Fruit fly (Drosophila melanogaster) whole organism, embryonic: ENCODE measurements around the gene Pdi.

Source experiments
- Aef1 ChIP-seq: fragments of 200-800 bp; sonication (Bioruptor generic); IDR thresholded peaks from 3 replicates; pipeline ENCODE4 v1.3.6; 2022; ENCODE audit warnings: missing biosample characterization, missing genetic modification characterization
- Bteb2 ChIP-seq: fragments of 200-800 bp; sonication (Bioruptor generic); optimal IDR thresholded peaks from 2 replicates; lab custom pipeline; 2016; ENCODE audit warnings: missing biosample characterization, missing genetic modification characterization
- CG12769 ChIP-seq: fragments of 200-800 bp; sonication (Bioruptor generic); optimal IDR thresholded peaks from 2 replicates; lab custom pipeline; 2019; ENCODE audit warnings: missing biosample characterization, mild to moderate bottlenecking, missing genetic modification characterization, moderate library complexity
- CG14710 ChIP-seq: fragments of 200-800 bp; sonication (Bioruptor generic); optimal IDR thresholded peaks from 3 replicates; lab custom pipeline; 2019; ENCODE audit warnings: missing biosample characterization, mild to moderate bottlenecking, missing genetic modification characterization, moderate library complexity
- CG15601 ChIP-seq: fragments of 200-800 bp; sonication (Bioruptor generic); optimal IDR thresholded peaks from 3 replicates; lab custom pipeline; 2019; ENCODE audit warnings: missing biosample characterization, mild to moderate bottlenecking, missing genetic modification characterization, moderate library complexity
- CG17912 ChIP-seq: fragments of 200-800 bp; sonication (Bioruptor generic); optimal IDR thresholded peaks from 2 replicates; lab custom pipeline; 2018; ENCODE audit warnings: missing biosample characterization, mild to moderate bottlenecking, missing genetic modification characterization
- CG2678 ChIP-seq: fragments of 200-800 bp; sonication (Bioruptor generic); optimal IDR thresholded peaks from 3 replicates; lab custom pipeline; 2019; ENCODE audit warnings: missing biosample characterization, mild to moderate bottlenecking, missing genetic modification characterization, moderate library complexity
- CG30020 ChIP-seq: fragments of 200-800 bp; optimal IDR thresholded peaks from 2 replicates; lab custom pipeline; 2019; ENCODE audit warnings: missing biosample characterization, mild to moderate bottlenecking, missing genetic modification characterization, moderate library complexity
- CG33213 ChIP-seq: fragments of 200-800 bp; sonication (Bioruptor generic); optimal IDR thresholded peaks from 3 replicates; lab custom pipeline; 2016; ENCODE audit warnings: missing biosample characterization, missing genetic modification characterization
- CG3407 ChIP-seq: fragments of 200-800 bp; sonication (Bioruptor generic); optimal IDR thresholded peaks from 2 replicates; lab custom pipeline; 2018; ENCODE audit warnings: missing biosample characterization, mild to moderate bottlenecking, missing genetic modification characterization
- CG8388 ChIP-seq: fragments of 200-800 bp; sonication (Bioruptor generic); optimal IDR thresholded peaks from 2 replicates; lab custom pipeline; 2019; ENCODE audit warnings: missing biosample characterization, mild to moderate bottlenecking, missing genetic modification characterization, moderate library complexity
- CG9876 ChIP-seq: fragments of 200-800 bp; sonication (Bioruptor generic); optimal IDR thresholded peaks from 2 replicates; lab custom pipeline; 2016; ENCODE audit warnings: missing biosample characterization, missing genetic modification characterization
- D ChIP-seq, 2 experiments: fragments of 200-800 bp in 1 of 2; fragments of >200 bp in 1 of 2; sonication (Bioruptor generic) in 1 of 2; optimal IDR thresholded peaks; 2 replicates in 1 of 2; 3 replicates in 1 of 2; lab custom pipeline; 2017; ENCODE audit warnings: mild to moderate bottlenecking in 1 of 2, missing biosample characterization in 1 of 2, missing genetic modification characterization in 1 of 2, missing genetic modification reagents in 1 of 2
- Deaf1 ChIP-seq: fragments of 200-800 bp; optimal IDR thresholded peaks from 3 replicates; lab custom pipeline; 2019; ENCODE audit warnings: missing biosample characterization, mild to moderate bottlenecking, missing genetic modification characterization, moderate library complexity
- Dip2 ChIP-seq: fragments of 200-800 bp; sonication (Bioruptor generic); IDR thresholded peaks from 2 replicates; pipeline ENCODE4 v1.3.6; 2022; ENCODE audit warnings: missing biosample characterization, missing genetic modification characterization
- Dp ChIP-seq: fragments of 200-800 bp; sonication (Bioruptor generic); optimal IDR thresholded peaks from 2 replicates; lab custom pipeline; 2018; ENCODE audit warnings: missing biosample characterization, mild to moderate bottlenecking, missing genetic modification characterization, moderate library complexity
- Eip74EF ChIP-seq, 2 experiments: fragments of 200-800 bp in 1 of 2; fragments of >200 bp in 1 of 2; sonication (Bioruptor generic) in 1 of 2; optimal IDR thresholded peaks; 2 replicates each; lab custom pipeline; 2017 to 2019; ENCODE audit warnings: missing biosample characterization in 2 of 2, missing genetic modification characterization in 2 of 2, mild to moderate bottlenecking in 1 of 2, moderate library complexity in 1 of 2
- MBD-R2 ChIP-seq: fragments of 200-800 bp; sonication (Bioruptor generic); IDR thresholded peaks from 2 replicates; pipeline ENCODE4 v1.3.6; 2022; ENCODE audit warnings: missing biosample characterization, missing genetic modification characterization
- Optix ChIP-seq: fragments of 200-800 bp; sonication (Bioruptor generic); IDR thresholded peaks from 3 replicates; pipeline ENCODE4 v1.3.6; 2022; ENCODE audit warnings: missing biosample characterization, missing genetic modification characterization
- Rx ChIP-seq: fragments of 200-800 bp; sonication (Bioruptor generic); IDR thresholded peaks from 2 replicates; pipeline ENCODE4 v1.3.6; 2022; ENCODE audit warnings: missing biosample characterization, missing genetic modification characterization
- Spps ChIP-seq: fragments of 200-800 bp; sonication (Bioruptor generic); optimal IDR thresholded peaks from 2 replicates; lab custom pipeline; 2018; ENCODE audit warnings: missing biosample characterization, mild to moderate bottlenecking, missing genetic modification characterization
- Sry-δ ChIP-seq: fragments of 200-800 bp; sonication (Bioruptor generic); optimal IDR thresholded peaks from 2 replicates; lab custom pipeline; 2016; ENCODE audit warnings: missing biosample characterization, missing genetic modification characterization
- abd-A ChIP-seq: fragments of 200-800 bp; sonication (Bioruptor generic); optimal IDR thresholded peaks from 3 replicates; lab custom pipeline; 2019; ENCODE audit warnings: missing biosample characterization, mild to moderate bottlenecking, missing genetic modification characterization, moderate library complexity
- al ChIP-seq: fragments of 200-800 bp; sonication (Bioruptor generic); IDR thresholded peaks from 2 replicates; pipeline ENCODE4 v1.3.6; 2022; ENCODE audit warnings: missing biosample characterization, missing genetic modification characterization
- crp ChIP-seq, 2 experiments: fragments of 200-800 bp; sonication (Bioruptor generic); optimal IDR thresholded peaks; 2 replicates in 1 of 2; 3 replicates in 1 of 2; lab custom pipeline; 2017; ENCODE audit warnings: missing biosample characterization in 2 of 2, missing genetic modification characterization in 2 of 2, mild to moderate bottlenecking in 1 of 2, moderate library complexity in 1 of 2
- dmrt11E ChIP-seq: fragments of 200-800 bp; sonication (Bioruptor generic); optimal IDR thresholded peaks from 3 replicates; lab custom pipeline; 2018; ENCODE audit warnings: missing biosample characterization, mild to moderate bottlenecking, missing genetic modification characterization, moderate library complexity
- dmrt99B ChIP-seq: fragments of 200-800 bp; sonication (Bioruptor generic); optimal IDR thresholded peaks from 2 replicates; lab custom pipeline; 2018; ENCODE audit warnings: missing biosample characterization, mild to moderate bottlenecking, missing genetic modification characterization, moderate library complexity
- emc ChIP-seq: fragments of 200-800 bp; sonication (Bioruptor generic); optimal IDR thresholded peaks from 2 replicates; lab custom pipeline; 2016; ENCODE audit warnings: missing biosample characterization, missing genetic modification characterization
- ems ChIP-seq: fragments of 200-800 bp; sonication (Bioruptor generic); optimal IDR thresholded peaks from 3 replicates; lab custom pipeline; 2016; ENCODE audit warnings: missing biosample characterization, missing genetic modification characterization
- exex ChIP-seq: fragments of 200-800 bp; sonication (Bioruptor generic); optimal IDR thresholded peaks from 4 replicates; lab custom pipeline; 2018; ENCODE audit warnings: missing biosample characterization, mild to moderate bottlenecking, missing genetic modification characterization, moderate library complexity
- fru ChIP-seq: fragments of >200 bp; optimal IDR thresholded peaks from 2 replicates; lab custom pipeline; 2017
- gcm2 ChIP-seq: fragments of 200-800 bp; sonication (Bioruptor generic); optimal IDR thresholded peaks from 2 replicates; lab custom pipeline; 2016; ENCODE audit warnings: missing biosample characterization, missing genetic modification characterization
- gem ChIP-seq: fragments of 200-800 bp; sonication (Bioruptor generic); optimal IDR thresholded peaks from 2 replicates; lab custom pipeline; 2019; ENCODE audit warnings: missing biosample characterization, mild to moderate bottlenecking, missing genetic modification characterization, moderate library complexity
- gsb-n ChIP-seq: fragments of 200-800 bp; sonication (Bioruptor generic); optimal IDR thresholded peaks from 3 replicates; lab custom pipeline; 2018; ENCODE audit warnings: missing biosample characterization, mild to moderate bottlenecking, missing genetic modification characterization
- lab ChIP-seq: fragments of 200-800 bp; sonication (Bioruptor generic); optimal IDR thresholded peaks from 3 replicates; lab custom pipeline; 2017; ENCODE audit warnings: missing biosample characterization, missing genetic modification characterization, mild to moderate bottlenecking, moderate library complexity, missing genetic modification reagents
- luna ChIP-seq: fragments of 200-800 bp; sonication (Bioruptor generic); optimal IDR thresholded peaks from 2 replicates; lab custom pipeline; 2016; ENCODE audit warnings: missing biosample characterization, missing genetic modification characterization
- sens ChIP-seq: fragments of 200-800 bp; sonication (Bioruptor generic); peaks from one replicate; lab custom pipeline; 2016; ENCODE audit warnings: missing biosample characterization, missing genetic modification characterization
- sima ChIP-seq: fragments of 200-800 bp; sonication (Bioruptor generic); optimal IDR thresholded peaks from 2 replicates; lab custom pipeline; 2016; ENCODE audit warnings: missing biosample characterization, missing genetic modification characterization
- tx ChIP-seq: fragments of 200-800 bp; sonication (Bioruptor generic); optimal IDR thresholded peaks from 2 replicates; lab custom pipeline; 2016; ENCODE audit warnings: missing biosample characterization, missing genetic modification characterization
- zfh1 ChIP-seq: fragments of 200-800 bp; sonication (Bioruptor generic); IDR thresholded peaks from 3 replicates; pipeline ENCODE4 v1.3.6; 2022; ENCODE audit warnings: missing biosample characterization, missing genetic modification characterization

Pdi gene

dm6 chr3L:15142004-15142890 is at the start of gene Pdi (continued):
- TF ChIP-seq MBD-R2 (GFP tag; lab: Robert Waterston, UW) (peak; percentile 29; the same call in 1 of the 2 replicates), Dp (peak; percentile 62), gcm2 (GFP tag; lab: Kevin White, UChicago) (peak; percentile 51), CG30020 (peak; percentile 53), Aef1 (GFP tag; lab: Robert Waterston, UW) (no peak), dmrt11E (peak; percentile 19), Dip2 (GFP tag; lab: Robert Waterston, UW) (peak; percentile 97), abd-A (tag; lab: Kevin White, UChicago) (peak; percentile 17), Bteb2 (GFP tag; lab: Kevin White, UChicago) (peak; percentile 33), CG2678 (tag; lab: Kevin White, UChicago) (peak; percentile 21), Rx (GFP tag; lab: Robert Waterston, UW) (no peak), dmrt99B (peak; percentile 20), fru (lab: Kevin White, UChicago) (no peak), Deaf1 (tag; lab: Kevin White, UChicago) (peak; percentile 3), CG12769 (tag; lab: Kevin White, UChicago) (peak; percentile 43), al (GFP tag; lab: Robert Waterston, UW) (no peak), Optix (no peak), tx (GFP tag; lab: Kevin White, UChicago) (peak; percentile 19), Spps (peak; percentile 16), CG9876 (GFP tag; lab: Kevin White, UChicago) (no peak), gem (tag; lab: Kevin White, UChicago) (peak; percentile 32), CG33213 (GFP tag; lab: Kevin White, UChicago) (peak; percentile 69), CG3407 (GFP tag; lab: Kevin White, UChicago) (peak; percentile 25), exex (tag; lab: Kevin White, UChicago) (peak; percentile 12), luna (GFP tag; lab: Kevin White, UChicago) (peak; percentile 24), CG14710 (tag; lab: Kevin White, UChicago) (peak; percentile 59), sens (peak; percentile 94), zfh1 (GFP tag; lab: Robert Waterston, UW) (peak; percentile 32; the same call in 1 of the 3 replicates), CG15601 (tag; lab: Kevin White, UChicago) (peak; percentile 34), CG8388 (GFP tag; lab: Kevin White, UChicago) (peak; percentile 12), gsb-n (tag; lab: Kevin White, UChicago) (peak; percentile 32), emc (GFP tag; lab: Kevin White, UChicago) (no peak), Sry-δ (GFP tag; lab: Kevin White, UChicago) (peak; percentile 80), lab (no peak), ems (peak; percentile 35), sima (no peak), D (optimal IDR thresholded peaks at IDR 0.05; lab: Kevin White, UChicago) (peak; percentile 24), D (GFP tag; optimal IDR thresholded peaks at IDR 0.05; lab: Kevin White, UChicago) (no peak), CG17912 (peak; percentile 34), Eip74EF (GFP tag; optimal IDR thresholded peaks at IDR 0.05; lab: Kevin White, UChicago) (peak in 1 of 2 experiments; percentile 16), crp (GFP tag; optimal IDR thresholded peaks at IDR 0.05; lab: Kevin White, UChicago) (peak in 1 of 2 experiments; percentile 18)
